Worm (Caenorhabditis elegans) whole organism, L4 larva: ENCODE measurements around the gene odd-1.

ENCODE experiments used
- R02D3.7 ChIP-seq: fragments of 150-350 bp; sonication (generic microtip); optimal IDR thresholded peaks from 3 replicates; lab custom pipeline; 2014; ENCODE audit warnings: missing biosample characterization, missing genetic modification characterization
- daf-8 ChIP-seq: fragments of 200-800 bp; sonication (Bioruptor generic); IDR thresholded peaks from 2 replicates; pipeline ENCODE4 v1.3.6; 2022; ENCODE audit warnings: missing genetic modification characterization, missing compliant biosample characterization
- lin-13 ChIP-seq: fragments of 150-350 bp; optimal IDR thresholded peaks from 2 replicates; lab custom pipeline; 2014; ENCODE audit warnings: missing biosample characterization, missing genetic modification reagents, missing genetic modification characterization
- nhr-10 ChIP-seq: fragments of 150-350 bp; optimal IDR thresholded peaks from 2 replicates; lab custom pipeline; 2014; ENCODE audit warnings: missing biosample characterization, missing genetic modification characterization
- nhr-237 ChIP-seq: sonication (generic microtip); optimal IDR thresholded peaks from 2 replicates; lab custom pipeline; 2017; ENCODE audit warnings: missing biosample characterization, missing genetic modification characterization

- TF ChIP-seq daf-8 (GFP tag; lab: Robert Waterston, UW) (no peak), R02D3.7 (tag; lab: Kevin White, UChicago) (no peak), nhr-237 (tag; lab: Kevin White, UChicago) (no peak), nhr-10 (tag; lab: Kevin White, UChicago) (no peak), lin-13 (no peak)
Observed at ce11 chrIII:7064185-7064584, 43.9 kb upstream of the odd-1 start, which contains the start of gene R01H2.4.
